Fruit fly (Drosophila melanogaster) whole organism, embryonic: ENCODE data around the gene CG42727.

Experiments
- Atf3 ChIP-seq: fragments of 200-800 bp; sonication (Bioruptor generic); optimal IDR thresholded peaks from 3 replicates; lab custom pipeline; 2016; ENCODE audit warnings: missing biosample characterization, missing genetic modification characterization
- CG6654 ChIP-seq: fragments of 200-800 bp; sonication (Bioruptor generic); optimal IDR thresholded peaks from 2 replicates; lab custom pipeline; 2017; ENCODE audit warnings: missing biosample characterization, mild to moderate bottlenecking, missing genetic modification characterization
- Eip74EF ChIP-seq, 2 experiments: fragments of 200-800 bp in 1 of 2; fragments of >200 bp in 1 of 2; sonication (Bioruptor generic) in 1 of 2; optimal IDR thresholded peaks; 2 replicates each; lab custom pipeline; 2017 to 2019; ENCODE audit warnings: missing biosample characterization in 2 of 2, missing genetic modification characterization in 2 of 2, mild to moderate bottlenecking in 1 of 2, moderate library complexity in 1 of 2
- corto ChIP-seq: fragments of 200-800 bp; sonication (Bioruptor generic); optimal IDR thresholded peaks from 2 replicates; lab custom pipeline; 2016; ENCODE audit warnings: missing biosample characterization, mild to moderate bottlenecking, missing genetic modification characterization, moderate library complexity
- kay ChIP-seq: fragments of 200-800 bp; sonication (Bioruptor generic); optimal IDR thresholded peaks from 2 replicates; lab custom pipeline; 2016; ENCODE audit warnings: missing biosample characterization, missing genetic modification characterization
- stwl ChIP-seq: fragments of 200-800 bp; sonication (Bioruptor generic); optimal IDR thresholded peaks from 3 replicates; lab custom pipeline; 2018; ENCODE audit warnings: missing biosample characterization, mild to moderate bottlenecking, missing genetic modification characterization, moderate library complexity
- sug ChIP-seq: fragments of 200-800 bp; optimal IDR thresholded peaks from 2 replicates; lab custom pipeline; 2019; ENCODE audit warnings: missing biosample characterization, mild to moderate bottlenecking, missing genetic modification characterization, moderate library complexity
- vvl ChIP-seq: fragments of 200-800 bp; sonication (Bioruptor generic); IDR thresholded peaks from 2 replicates; pipeline ENCODE4 v1.3.6; 2022; ENCODE audit warnings: missing biosample characterization, missing genetic modification characterization

- TF ChIP-seq stwl (tag; lab: Kevin White, UChicago) (no peak), sug (no peak), Atf3 (GFP tag; lab: Kevin White, UChicago) (no peak), corto (GFP tag; lab: Kevin White, UChicago) (no peak), Eip74EF (GFP tag; optimal IDR thresholded peaks at IDR 0.05; lab: Kevin White, UChicago) (no peak), CG6654 (GFP tag; lab: Kevin White, UChicago) (no peak), kay (GFP tag; lab: Kevin White, UChicago) (no peak), vvl (GFP tag; lab: Robert Waterston, UW) (no peak)
Measured at dm6 chr3R:15309924-15310323, 37.9 kb upstream of the CG42727 start, which contains the start of gene Tm2.
